Worm (Caenorhabditis elegans): ENCODE measurements around the gene med-1.

ce11 chrX:12425427-12425826 lies 5.0 kb upstream of the med-1 start, which contains the start of gene T24D3.2:
- TF ChIP-seq tbx-8 (GFP tag; optimal IDR thresholded peaks at IDR 0.05) (no peak), unc-62 (GFP tag; optimal IDR thresholded peaks at IDR 0.05) (peak; percentile 1), lsy-2 (tag; optimal IDR thresholded peaks at IDR 0.05) (no peak), mab-5 (tag; optimal IDR thresholded peaks at IDR 0.05) (no peak), pha-4 (tag; optimal IDR thresholded peaks at IDR 0.05) (no peak), snpc-4 (tag; optimal IDR thresholded peaks at IDR 0.05) (no peak), nhr-237 (tag; optimal IDR thresholded peaks at IDR 0.05) (no peak), elt-3 (tag; optimal IDR thresholded peaks at IDR 0.05) (no peak)
